Worm (Caenorhabditis elegans) whole organism, late embryonic: Measurements from ENCODE around the gene jhdm-1.
A peak's percentile ranks its signal among the peaks of the same experiment; 100 is the strongest.

Experiments
- C08G9.2 ChIP-seq: sonication (generic microtip); optimal IDR thresholded peaks from 2 replicates; lab custom pipeline; 2016; ENCODE audit warnings: mild to moderate bottlenecking, missing genetic modification characterization, moderate library complexity, missing compliant biosample characterization
- C38D4.7 ChIP-seq: fragments of 200-800 bp; sonication (Bioruptor generic); optimal IDR thresholded peaks from 2 replicates; lab custom pipeline; 2018; ENCODE audit warnings: mild to moderate bottlenecking, missing genetic modification characterization, moderate library complexity, missing compliant biosample characterization
- F13H6.1 ChIP-seq: sonication (generic microtip); optimal IDR thresholded peaks from 2 replicates; lab custom pipeline; 2016; ENCODE audit warnings: missing genetic modification characterization, missing compliant biosample characterization
- K02D7.2 ChIP-seq: sonication (generic microtip); optimal IDR thresholded peaks from 2 replicates; lab custom pipeline; 2017; ENCODE audit warnings: mild to moderate bottlenecking, missing genetic modification characterization, missing compliant biosample characterization
- K09A11.1 ChIP-seq: sonication (generic microtip); optimal IDR thresholded peaks from 2 replicates; lab custom pipeline; 2017; ENCODE audit warnings: antibody characterized with exemption, mild to moderate bottlenecking, missing genetic modification characterization, missing compliant biosample characterization; ENCODE audit not compliant: insufficient read depth
- T23F11.4 ChIP-seq: fragments of 200-800 bp; sonication (Bioruptor generic); optimal IDR thresholded peaks from 2 replicates; lab custom pipeline; 2018; ENCODE audit warnings: mild to moderate bottlenecking, missing genetic modification characterization, missing compliant biosample characterization
- ahr-1 ChIP-seq: sonication (generic microtip); optimal IDR thresholded peaks from 2 replicates; lab custom pipeline; 2016; ENCODE audit warnings: missing genetic modification characterization, missing compliant biosample characterization
- ama-1 ChIP-seq: fragments of 150-350 bp; optimal IDR thresholded peaks from 2 replicates; lab custom pipeline; 2014
- ceh-14 ChIP-seq: sonication (generic microtip); optimal IDR thresholded peaks from 2 replicates; lab custom pipeline; 2016; ENCODE audit warnings: missing genotype, missing genetic modification characterization, missing compliant biosample characterization
- ceh-18 ChIP-seq: sonication (generic microtip); optimal IDR thresholded peaks from 2 replicates; lab custom pipeline; 2016; ENCODE audit warnings: missing genetic modification characterization, missing compliant biosample characterization
- ceh-19 ChIP-seq: fragments of 200-800 bp; sonication (Bioruptor generic); optimal IDR thresholded peaks from 2 replicates; lab custom pipeline; 2018; ENCODE audit warnings: mild to moderate bottlenecking, missing genetic modification characterization, missing compliant biosample characterization
- ceh-34 ChIP-seq: sonication (generic microtip); optimal IDR thresholded peaks from 2 replicates; lab custom pipeline; 2016; ENCODE audit warnings: mild to moderate bottlenecking, missing genetic modification characterization, missing compliant biosample characterization
- ceh-9 ChIP-seq: sonication (generic microtip); optimal IDR thresholded peaks from 2 replicates; lab custom pipeline; 2016; ENCODE audit warnings: mild to moderate bottlenecking, missing genetic modification characterization, inconsistent platforms, missing compliant biosample characterization
- che-1 ChIP-seq: sonication (generic microtip); optimal IDR thresholded peaks from 2 replicates; lab custom pipeline; 2016; ENCODE audit warnings: mild to moderate bottlenecking, missing genetic modification characterization, missing compliant biosample characterization
- dve-1 ChIP-seq: sonication (generic microtip); optimal IDR thresholded peaks from 2 replicates; lab custom pipeline; 2017; ENCODE audit warnings: antibody characterized with exemption, mild to moderate bottlenecking, missing genetic modification characterization, missing compliant biosample characterization
- elt-4 ChIP-seq: sonication (generic microtip); optimal IDR thresholded peaks from 2 replicates; lab custom pipeline; 2016; ENCODE audit warnings: missing genetic modification characterization, missing compliant biosample characterization
- fax-1 ChIP-seq: sonication (generic microtip); optimal IDR thresholded peaks from 2 replicates; lab custom pipeline; 2016; ENCODE audit warnings: missing genotype, missing genetic modification characterization, missing compliant biosample characterization
- fkh-10 ChIP-seq: fragments of 150-350 bp; optimal IDR thresholded peaks from 2 replicates; lab custom pipeline; 2014; ENCODE audit warnings: missing biosample characterization, missing genetic modification reagents, missing genetic modification characterization
- gmeb-2 ChIP-seq: sonication (generic microtip); optimal IDR thresholded peaks from 2 replicates; lab custom pipeline; 2016; ENCODE audit warnings: missing genetic modification characterization, inconsistent platforms, missing compliant biosample characterization
- hlh-30 ChIP-seq: sonication (generic microtip); optimal IDR thresholded peaks from 2 replicates; lab custom pipeline; 2017; ENCODE audit warnings: antibody characterized with exemption, missing genetic modification characterization, missing compliant biosample characterization; ENCODE audit not compliant: insufficient read depth
- hlh-6 ChIP-seq: sonication (generic microtip); optimal IDR thresholded peaks from 2 replicates; lab custom pipeline; 2016; ENCODE audit warnings: missing genotype, missing genetic modification characterization, missing compliant biosample characterization
- lin-11 ChIP-seq: fragments of 200-800 bp; sonication (Bioruptor generic); optimal IDR thresholded peaks from 2 replicates; lab custom pipeline; 2018; ENCODE audit warnings: mild to moderate bottlenecking, missing genetic modification characterization, missing compliant biosample characterization
- nfya-1 ChIP-seq: sonication (generic microtip); optimal IDR thresholded peaks from 2 replicates; lab custom pipeline; 2017; ENCODE audit warnings: missing genetic modification characterization, mild to moderate bottlenecking, missing compliant biosample characterization, antibody characterized with exemption, moderate library complexity
- npax-4 ChIP-seq: sonication (generic microtip); optimal IDR thresholded peaks from 2 replicates; lab custom pipeline; 2016; ENCODE audit warnings: missing genetic modification characterization, missing compliant biosample characterization
- odd-2 ChIP-seq: sonication (generic microtip); optimal IDR thresholded peaks from 2 replicates; lab custom pipeline; 2017; ENCODE audit warnings: antibody characterized with exemption, mild to moderate bottlenecking, missing genetic modification characterization, missing compliant biosample characterization
- pag-3 ChIP-seq: sonication (generic microtip); optimal IDR thresholded peaks from 2 replicates; lab custom pipeline; 2016; ENCODE audit warnings: missing compliant biosample characterization, missing genetic modification characterization, borderline replicate concordance
- pax-1 ChIP-seq: fragments of 150-350 bp; optimal IDR thresholded peaks from 2 replicates; lab custom pipeline; 2014; ENCODE audit warnings: missing biosample characterization, missing genetic modification characterization
- pha-2 ChIP-seq: sonication (generic microtip); optimal IDR thresholded peaks from 2 replicates; lab custom pipeline; 2017; ENCODE audit warnings: mild to moderate bottlenecking, missing genetic modification characterization, missing compliant biosample characterization
- pha-4 ChIP-seq: fragments of 150-350 bp; optimal IDR thresholded peaks from 2 replicates; lab custom pipeline; 2018; ENCODE audit warnings: missing biosample characterization, missing genetic modification reagents, missing genetic modification characterization
- pqm-1 ChIP-seq: sonication (generic microtip); optimal IDR thresholded peaks from 2 replicates; lab custom pipeline; 2016; ENCODE audit warnings: missing genetic modification characterization, missing compliant biosample characterization
- pros-1 ChIP-seq: fragments of 150-350 bp; optimal IDR thresholded peaks from 2 replicates; lab custom pipeline; 2014; ENCODE audit warnings: missing biosample characterization, missing genetic modification reagents, missing genetic modification characterization
- rnt-1 ChIP-seq: sonication (generic microtip); optimal IDR thresholded peaks from 2 replicates; lab custom pipeline; 2016; ENCODE audit warnings: missing genetic modification characterization, missing compliant biosample characterization
- sox-4 ChIP-seq: sonication (generic microtip); optimal IDR thresholded peaks from 2 replicates; lab custom pipeline; 2017; ENCODE audit warnings: mild to moderate bottlenecking, missing genetic modification characterization, inconsistent platforms, missing compliant biosample characterization
- syd-9 ChIP-seq: sonication (generic microtip); optimal IDR thresholded peaks from 2 replicates; lab custom pipeline; 2016; ENCODE audit warnings: mild to moderate bottlenecking, missing genetic modification characterization, moderate library complexity, missing compliant biosample characterization
- tbx-7 ChIP-seq: sonication (generic microtip); optimal IDR thresholded peaks from 2 replicates; lab custom pipeline; 2016; ENCODE audit warnings: missing genotype, missing genetic modification characterization, missing compliant biosample characterization
- unc-3 ChIP-seq, 2 experiments: fragments of 200-800 bp in 1 of 2; sonication (Bioruptor generic) in 1 of 2; sonication (generic microtip) in 1 of 2; conservative IDR thresholded peaks in 1 of 2; optimal IDR thresholded peaks in 1 of 2; 2 replicates each; pipeline versions ENCODE4 v1.3.6 to Lab custom; 2016 to 2022; ENCODE audit warnings: missing compliant biosample characterization in 2 of 2, missing genetic modification characterization in 2 of 2, missing genetic modification reagents in 1 of 2
- unc-42 ChIP-seq: sonication (generic microtip); optimal IDR thresholded peaks from 2 replicates; lab custom pipeline; 2016; ENCODE audit warnings: missing genotype, missing genetic modification characterization, missing compliant biosample characterization
- unc-55 ChIP-seq: sonication (generic microtip); optimal IDR thresholded peaks from 2 replicates; lab custom pipeline; 2017; ENCODE audit warnings: missing biosample characterization, missing genetic modification reagents, missing genetic modification characterization
- unc-86 ChIP-seq: sonication (generic microtip); optimal IDR thresholded peaks from 2 replicates; lab custom pipeline; 2016; ENCODE audit warnings: missing genetic modification characterization, missing compliant biosample characterization
- zip-5 ChIP-seq: sonication (generic microtip); optimal IDR thresholded peaks from 2 replicates; lab custom pipeline; 2016; ENCODE audit warnings: missing genetic modification characterization, missing compliant biosample characterization
- ztf-16 ChIP-seq: sonication (generic microtip); optimal IDR thresholded peaks from 2 replicates; lab custom pipeline; 2017; ENCODE audit warnings: missing genetic modification characterization, missing compliant biosample characterization

Gene jhdm-1

DNA sequence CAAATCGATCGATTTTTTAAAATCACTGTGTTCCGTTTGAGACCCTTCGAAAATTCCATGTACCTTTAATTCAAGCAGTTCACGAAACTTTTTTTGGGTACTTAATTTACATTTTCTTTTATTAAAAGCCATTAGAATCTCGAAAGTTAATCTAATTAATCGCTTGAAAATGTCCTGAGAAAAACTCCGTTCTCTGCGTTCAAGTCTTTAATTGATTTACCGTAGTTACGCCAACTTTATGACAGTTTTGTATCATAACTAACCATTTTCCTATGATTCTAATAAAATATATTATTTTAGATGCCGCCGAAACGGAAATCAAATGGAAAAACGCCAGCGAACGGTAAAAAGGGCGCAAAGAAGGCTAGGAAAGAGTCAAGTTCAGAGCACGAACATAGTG is at the start of gene jhdm-1:
jhdm-1 (plus strand) TSS at position 301 of the 400 bp plus-strand sequence.
- no peak for TF ChIP-seq hlh-6 (tag; lab: Kevin White, UChicago)
- no peak for TF ChIP-seq ztf-16 (tag; lab: Kevin White, UChicago)
- TF ChIP-seq syd-9 (tag; lab: Kevin White, UChicago) = no peak
- TF ChIP-seq pag-3 (tag; lab: Kevin White, UChicago) = no peak
- no peak for TF ChIP-seq fax-1 (tag; lab: Kevin White, UChicago)
- TF ChIP-seq ceh-18 (tag; lab: Kevin White, UChicago) = no peak
- no peak for TF ChIP-seq dve-1
- no peak for TF ChIP-seq pqm-1 (tag; lab: Kevin White, UChicago)
- TF ChIP-seq elt-4 (tag; lab: Kevin White, UChicago) = no peak
- TF ChIP-seq ahr-1 (tag; lab: Kevin White, UChicago) = no peak
- TF ChIP-seq ama-1 = no peak
- no peak for TF ChIP-seq ceh-34 (tag; lab: Kevin White, UChicago)
- TF ChIP-seq che-1 (tag; lab: Kevin White, UChicago) = no peak
- TF ChIP-seq fkh-10 = no peak
- TF ChIP-seq unc-86 (tag; lab: Kevin White, UChicago) = no peak
- TF ChIP-seq, all 69 proteins: peak for 0

DNA sequence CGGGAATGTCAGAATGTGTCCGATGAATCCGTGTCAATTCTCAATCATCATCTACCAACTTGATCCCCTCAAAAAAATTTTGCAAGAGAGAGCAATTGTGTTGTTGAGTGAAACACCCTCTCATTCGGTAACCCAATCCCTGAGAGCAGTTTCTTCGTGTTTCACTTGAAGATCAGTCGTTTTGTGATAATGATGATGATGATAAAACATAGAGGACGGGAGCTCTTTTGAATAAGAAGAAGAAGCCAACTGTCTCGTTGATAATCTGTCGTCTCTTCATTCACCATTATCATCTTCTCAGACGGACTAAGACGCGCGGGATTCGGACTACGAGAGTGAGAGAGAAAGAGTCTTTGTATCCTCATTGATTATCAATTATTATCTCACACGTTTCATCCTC is 49.2 kb upstream of the jhdm-1 start:
- no peak for TF ChIP-seq fax-1 (tag; lab: Kevin White, UChicago)
- no peak for TF ChIP-seq ceh-9 (tag; lab: Kevin White, UChicago)
- no peak for TF ChIP-seq npax-4 (tag; lab: Kevin White, UChicago)
- no peak for TF ChIP-seq C38D4.7 (GFP tag; lab: Kevin White, UChicago)
- no peak for TF ChIP-seq C08G9.2 (tag; lab: Kevin White, UChicago)
- TF ChIP-seq ceh-34 (tag; lab: Kevin White, UChicago) = peak; percentile 60
- TF ChIP-seq pag-3 (tag; lab: Kevin White, UChicago) = no peak
- no peak for TF ChIP-seq K09A11.1
- no peak for TF ChIP-seq K02D7.2 (tag; lab: Kevin White, UChicago)
- TF ChIP-seq pax-1 (tag; lab: Kevin White, UChicago) = no peak
- TF ChIP-seq ceh-18 (tag; lab: Kevin White, UChicago) = peak; percentile 73
- TF ChIP-seq unc-55 (GFP tag; lab: Kevin White, UChicago) = peak; percentile 92
- TF ChIP-seq gmeb-2 = no peak
- no peak for TF ChIP-seq che-1 (tag; lab: Kevin White, UChicago)
- no peak for TF ChIP-seq pha-4 (tag; lab: Kevin White, UChicago)
- no peak for TF ChIP-seq pros-1 (tag; lab: Kevin White, UChicago)
- no peak for TF ChIP-seq T23F11.4
- no peak for TF ChIP-seq ceh-14 (tag; lab: Kevin White, UChicago)
- TF ChIP-seq ceh-19 (GFP tag; lab: Kevin White, UChicago) = no peak
- peak; percentile 18 for TF ChIP-seq nfya-1 (tag; lab: Kevin White, UChicago)
- TF ChIP-seq tbx-7 = no peak
- TF ChIP-seq F13H6.1 (tag; lab: Kevin White, UChicago) = no peak
- no peak for TF ChIP-seq rnt-1 (tag; lab: Kevin White, UChicago)
- TF ChIP-seq dve-1 = no peak
- TF ChIP-seq unc-3 (GFP tag; conservative IDR thresholded peaks at IDR 0.05; lab: Robert Waterston, UW) = no peak
- TF ChIP-seq unc-3 (tag; optimal IDR thresholded peaks at IDR 0.05; lab: Kevin White, UChicago) = no peak
- no peak for TF ChIP-seq hlh-30
- TF ChIP-seq odd-2 (tag; lab: Kevin White, UChicago) = no peak
- TF ChIP-seq unc-42 (tag; lab: Kevin White, UChicago) = no peak
- TF ChIP-seq syd-9 (tag; lab: Kevin White, UChicago) = no peak

DNA sequence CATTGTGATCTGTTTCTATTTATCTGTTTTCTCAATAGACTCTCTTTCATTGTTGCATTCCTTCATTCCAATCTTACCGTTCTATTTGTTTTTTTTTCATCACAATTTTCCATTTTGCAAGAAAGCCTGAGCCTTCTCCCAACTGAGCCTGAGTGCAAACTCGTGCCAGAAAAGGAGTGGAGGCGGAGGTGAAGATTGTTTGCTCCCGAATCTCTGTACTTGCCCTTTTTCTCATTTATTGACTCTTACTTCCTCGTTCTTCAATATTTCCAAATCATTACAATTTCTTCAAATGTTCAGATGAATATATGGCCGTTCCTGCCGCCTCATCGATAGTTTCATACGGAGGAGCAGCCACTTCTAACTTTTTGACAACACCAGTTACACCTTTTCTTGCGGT is 47.5 kb upstream of the jhdm-1 start, which contains the start of gene let-756:
let-756 (plus strand) TSS at position 301 of the 400 bp plus-strand sequence.
- TF ChIP-seq zip-5 (tag; lab: Kevin White, UChicago) (no peak), unc-86 (tag; lab: Kevin White, UChicago) (no peak), sox-4 (tag; lab: Kevin White, UChicago) (no peak), lin-11 (tag; lab: Kevin White, UChicago) (no peak), che-1 (tag; lab: Kevin White, UChicago) (no peak), pros-1 (tag; lab: Kevin White, UChicago) (no peak), pha-2 (no peak)
